Fruit fly (Drosophila melanogaster) S2 (cell line): ENCODE results near the gene CG1113.

Experiments used
- CG8478 ChIP-seq: fragments of >200 bp; optimal IDR thresholded peaks from 2 replicates; lab custom pipeline; 2018
- CTCF ChIP-seq, 2 experiments: fragments of >200 bp; optimal IDR thresholded peaks; 2 replicates each; lab custom pipeline; 2018

DNA sequence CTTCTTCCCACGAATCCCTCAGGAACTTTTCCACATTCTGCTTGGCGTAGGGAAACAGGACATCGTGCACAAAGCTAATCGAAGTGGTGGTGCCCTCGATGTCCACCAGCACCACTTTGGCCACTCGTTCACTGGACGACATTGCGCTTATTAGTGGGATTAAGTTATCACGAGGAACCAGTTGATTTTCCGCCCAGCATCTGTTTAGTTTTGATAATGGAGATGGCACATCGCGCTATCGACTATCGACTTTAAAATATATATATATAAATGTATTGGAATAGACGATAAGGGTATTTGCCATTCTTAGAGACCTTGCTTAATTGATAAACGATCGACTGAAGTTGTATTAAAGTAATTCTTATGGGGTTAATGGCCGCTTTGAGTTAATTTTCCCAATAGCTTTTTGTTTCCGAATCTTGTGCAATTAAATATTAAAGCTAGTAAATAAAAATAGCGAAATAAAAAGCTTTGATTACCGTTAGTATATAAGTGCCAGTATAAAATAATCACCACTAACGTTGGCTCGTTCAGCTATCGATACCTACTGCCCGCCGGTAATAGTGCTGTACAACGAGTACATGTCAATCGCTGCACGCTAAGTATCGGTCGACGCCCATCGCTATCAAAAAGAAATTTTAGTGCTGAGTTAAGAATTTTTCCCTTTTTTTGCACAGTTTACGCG is 3.7 kb downstream of the CG1113 start, which contains the start of the genes Enoph and Hph:
- TF ChIP-seq CTCF (optimal IDR thresholded peaks at IDR 0.05; lab: Kevin White, UChicago): no peak
- TF ChIP-seq CG8478 (lab: Kevin White, UChicago): no peak
